Fruit fly (Drosophila melanogaster): ENCODE measurements around the gene CG7829.

DNA sequence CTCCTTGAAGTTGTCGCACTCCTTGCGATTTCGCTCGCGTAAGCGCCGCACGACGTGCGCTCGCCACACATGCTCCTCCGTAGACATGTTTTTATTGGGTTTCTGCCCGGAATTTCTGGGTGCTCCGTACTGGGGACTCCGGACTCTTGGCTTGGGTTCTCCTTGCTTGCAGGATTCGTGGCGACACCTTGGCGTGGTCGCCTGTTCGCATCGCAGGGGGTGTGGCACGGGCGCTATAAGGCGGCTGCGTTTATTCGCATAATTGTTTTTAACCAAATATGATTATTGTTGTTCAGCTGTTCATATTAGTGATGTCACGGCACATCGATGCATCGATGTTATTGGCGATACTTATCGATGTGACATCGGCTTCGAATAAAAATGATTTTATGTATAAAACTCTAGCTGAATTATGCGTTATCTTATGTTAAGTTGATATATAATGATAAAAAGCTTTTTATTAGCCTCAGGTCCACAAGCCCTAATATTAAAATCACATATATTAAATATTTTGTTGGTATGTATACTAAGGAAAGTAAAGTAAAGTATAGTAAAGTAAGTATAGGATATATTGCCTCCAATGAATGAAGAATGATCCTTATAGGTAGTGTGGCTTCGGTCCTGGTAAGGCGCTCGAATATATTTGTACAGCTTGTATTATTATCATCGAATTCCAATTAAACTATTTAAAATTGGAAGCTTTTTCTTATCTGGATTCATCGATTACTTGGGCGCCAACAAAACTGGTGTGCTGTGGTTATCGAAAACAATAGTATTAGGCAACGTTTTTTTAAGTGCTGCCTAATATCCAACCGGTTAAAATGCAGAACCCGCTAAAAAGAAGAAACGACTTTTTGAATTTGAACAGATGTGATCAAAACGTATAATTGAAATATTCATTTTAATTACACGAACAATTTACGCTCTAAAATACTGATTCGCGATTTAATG is 17.5 kb upstream of the CG7829 start, which contains the start of gene Atg16:
- no peak for TF ChIP-seq Hr96 (GFP tag; optimal IDR thresholded peaks at IDR 0.05)
- peak; percentile 49 for TF ChIP-seq kay (GFP tag; ENCODE audit: borderline replicate concordance)
- no peak for TF ChIP-seq Mnt (GFP tag; optimal IDR thresholded peaks at IDR 0.05)
- TF ChIP-seq tj (GFP tag; optimal IDR thresholded peaks at IDR 0.05) = no peak
- no peak for TF ChIP-seq CG33017 (tag; optimal IDR thresholded peaks at IDR 0.05)
- peak; percentile 50 for TF ChIP-seq CG1620 (GFP tag; optimal IDR thresholded peaks at IDR 0.05)
- peak; percentile 30 for TF ChIP-seq CG5204 (GFP tag; optimal IDR thresholded peaks at IDR 0.05)
- TF ChIP-seq CG7101 (tag; optimal IDR thresholded peaks at IDR 0.05) = peak; percentile 4
- peak; percentile 31 for TF ChIP-seq toe (GFP tag; optimal IDR thresholded peaks at IDR 0.05)
- no peak for TF ChIP-seq ovo (GFP tag; optimal IDR thresholded peaks at IDR 0.05)
- TF ChIP-seq bab1 (GFP tag; optimal IDR thresholded peaks at IDR 0.05) = peak; percentile 7
- no peak for TF ChIP-seq CG14711 (tag; optimal IDR thresholded peaks at IDR 0.05)
- peak; percentile 27 for TF ChIP-seq Crg-1 (GFP tag; optimal IDR thresholded peaks at IDR 0.05)

Data from whole organism, adult.